Worm (Caenorhabditis elegans) whole organism, young adult: ENCODE results near the gene piki-1.

Source experiments
- F52B5.7 ChIP-seq: sonication (generic microtip); optimal IDR thresholded peaks from 2 replicates; lab custom pipeline; 2016; ENCODE audit warnings: mild to moderate bottlenecking, missing genetic modification characterization, missing compliant biosample characterization
- die-1 ChIP-seq: sonication (generic microtip); optimal IDR thresholded peaks from 2 replicates; lab custom pipeline; 2016; ENCODE audit warnings: missing genotype, mild to moderate bottlenecking, missing genetic modification characterization, missing compliant biosample characterization
- efl-1 ChIP-seq: fragments of 150-350 bp; optimal IDR thresholded peaks from 2 replicates; lab custom pipeline; 2014; ENCODE audit warnings: missing biosample characterization, missing genetic modification reagents, missing genetic modification characterization
- lin-54 ChIP-seq: fragments of 200-800 bp; sonication (Bioruptor generic); optimal IDR thresholded peaks from 2 replicates; lab custom pipeline; 2018; ENCODE audit warnings: mild to moderate bottlenecking, missing genetic modification characterization, missing compliant biosample characterization
- pbrm-1 ChIP-seq: fragments of 200-800 bp; sonication (Bioruptor generic); IDR thresholded peaks from 2 replicates; pipeline ENCODE4 v1.3.6; 2022; ENCODE audit warnings: missing genetic modification reagents, missing genetic modification characterization, missing compliant biosample characterization
- somi-1 ChIP-seq: fragments of 200-800 bp; sonication (Bioruptor generic); optimal IDR thresholded peaks from 2 replicates; lab custom pipeline; 2018; ENCODE audit warnings: mild to moderate bottlenecking, missing genetic modification characterization, missing compliant biosample characterization
- unc-62 ChIP-seq: fragments of 150-350 bp; optimal IDR thresholded peaks from 2 replicates; lab custom pipeline; 2014; ENCODE audit warnings: missing biosample characterization, missing genetic modification reagents, missing genetic modification characterization

DNA sequence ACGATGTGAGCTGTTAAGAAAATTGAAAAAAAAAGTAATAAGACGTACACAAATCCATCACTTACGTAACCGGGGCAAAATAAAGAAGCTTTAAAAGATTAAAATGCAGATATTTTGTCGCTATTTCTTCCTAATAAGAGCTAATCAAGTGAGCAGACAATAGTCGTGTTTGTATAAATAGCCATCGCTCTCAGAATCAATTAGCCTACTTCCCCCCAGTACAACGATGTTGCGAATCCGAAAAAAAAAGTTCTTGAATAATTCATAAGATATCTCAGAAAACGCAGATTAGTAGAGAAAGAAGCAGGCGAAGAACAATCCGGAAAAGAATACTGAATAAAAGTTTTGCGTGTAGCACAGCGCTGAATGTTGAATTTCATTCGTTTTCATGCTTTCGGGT lies 30.9 kb downstream of the piki-1 start:
- TF ChIP-seq unc-62 (GFP tag; lab: Kevin White, UChicago) (no peak), lin-54 (GFP tag; lab: Kevin White, UChicago) (no peak), efl-1 (GFP tag; lab: Kevin White, UChicago) (no peak), die-1 (tag; lab: Kevin White, UChicago) (no peak), F52B5.7 (tag; lab: Kevin White, UChicago) (no peak), pbrm-1 (GFP tag; lab: Robert Waterston, UW) (no peak), somi-1 (no peak)
